Fruit fly (Drosophila melanogaster) whole organism, embryonic: ENCODE results near the gene CG32259.

Source experiments
- Antp ChIP-seq: fragments of 200-800 bp; sonication (Bioruptor generic); optimal IDR thresholded peaks from 3 replicates; lab custom pipeline; 2016; ENCODE audit warnings: missing biosample characterization, missing genetic modification characterization
- Atf-2 ChIP-seq: fragments of 200-800 bp; sonication (Bioruptor generic); optimal IDR thresholded peaks from 2 replicates; lab custom pipeline; 2016; ENCODE audit warnings: missing biosample characterization, missing genetic modification characterization
- BEAF-32 ChIP-seq: fragments of 200-800 bp; sonication (Bioruptor generic); optimal IDR thresholded peaks from 3 replicates; lab custom pipeline; 2017; ENCODE audit warnings: missing biosample characterization, missing genetic modification characterization, mild to moderate bottlenecking, moderate library complexity, missing genetic modification reagents
- CG10209 ChIP-seq: fragments of 200-800 bp; sonication (Bioruptor generic); optimal IDR thresholded peaks from 3 replicates; lab custom pipeline; 2017; ENCODE audit warnings: missing biosample characterization, mild to moderate bottlenecking, missing genetic modification characterization, missing genetic modification reagents
- CG10366 ChIP-seq: fragments of 200-800 bp; sonication (Bioruptor generic); IDR thresholded peaks from 2 replicates; pipeline ENCODE4 v1.3.6; 2022; ENCODE audit warnings: missing biosample characterization, missing genetic modification characterization
- CG10431 ChIP-seq: fragments of 200-800 bp; sonication (Bioruptor generic); optimal IDR thresholded peaks from 3 replicates; lab custom pipeline; 2018; ENCODE audit warnings: missing biosample characterization, mild to moderate bottlenecking, missing genetic modification characterization
- CG10979 ChIP-seq: fragments of 200-800 bp; sonication (Bioruptor generic); optimal IDR thresholded peaks from 2 replicates; lab custom pipeline; 2018; ENCODE audit warnings: missing biosample characterization, mild to moderate bottlenecking, missing genetic modification characterization, moderate library complexity
- CG11398 ChIP-seq: fragments of 200-800 bp; sonication (Bioruptor generic); optimal IDR thresholded peaks from 2 replicates; lab custom pipeline; 2016; ENCODE audit warnings: missing biosample characterization, missing genetic modification characterization
- CG11695 ChIP-seq: fragments of 200-800 bp; sonication (Bioruptor generic); IDR thresholded peaks from 3 replicates; pipeline ENCODE4 v1.3.6; 2022; ENCODE audit warnings: missing biosample characterization, missing genetic modification characterization
- CG11723 ChIP-seq: fragments of 200-800 bp; sonication (Bioruptor generic); optimal IDR thresholded peaks from 2 replicates; lab custom pipeline; 2017; ENCODE audit warnings: missing biosample characterization, mild to moderate bottlenecking, missing genetic modification characterization
- CG12219 ChIP-seq: fragments of 200-800 bp; sonication (Bioruptor generic); optimal IDR thresholded peaks from 3 replicates; lab custom pipeline; 2018; ENCODE audit warnings: missing biosample characterization, mild to moderate bottlenecking, missing genetic modification characterization
- CG14667 ChIP-seq: fragments of 200-800 bp; sonication (Bioruptor generic); IDR thresholded peaks from 2 replicates; pipeline ENCODE4 v1.3.6; 2022; ENCODE audit warnings: missing biosample characterization, missing genetic modification characterization
- CG14710 ChIP-seq: fragments of 200-800 bp; sonication (Bioruptor generic); optimal IDR thresholded peaks from 3 replicates; lab custom pipeline; 2019; ENCODE audit warnings: missing biosample characterization, mild to moderate bottlenecking, missing genetic modification characterization, moderate library complexity
- CG15601 ChIP-seq: fragments of 200-800 bp; sonication (Bioruptor generic); optimal IDR thresholded peaks from 3 replicates; lab custom pipeline; 2019; ENCODE audit warnings: missing biosample characterization, mild to moderate bottlenecking, missing genetic modification characterization, moderate library complexity
- CG17359 ChIP-seq: fragments of 200-800 bp; sonication (Bioruptor generic); optimal IDR thresholded peaks from 3 replicates; lab custom pipeline; 2018; ENCODE audit warnings: missing biosample characterization, mild to moderate bottlenecking, missing genetic modification characterization, moderate library complexity
- CG17829 ChIP-seq: fragments of 200-800 bp; optimal IDR thresholded peaks from 2 replicates; lab custom pipeline; 2019; ENCODE audit warnings: missing biosample characterization, mild to moderate bottlenecking, missing genetic modification characterization, moderate library complexity
- CG5245 ChIP-seq: fragments of 200-800 bp; sonication (Bioruptor generic); optimal IDR thresholded peaks from 3 replicates; lab custom pipeline; 2016; ENCODE audit warnings: missing biosample characterization, missing genetic modification characterization
- CG7786 ChIP-seq: fragments of 200-800 bp; sonication (Bioruptor generic); optimal IDR thresholded peaks from 2 replicates; lab custom pipeline; 2016; ENCODE audit warnings: missing biosample characterization, missing genetic modification characterization
- CG7839 ChIP-seq: fragments of 200-800 bp; sonication (Bioruptor generic); optimal IDR thresholded peaks from 3 replicates; lab custom pipeline; 2018; ENCODE audit warnings: missing biosample characterization, mild to moderate bottlenecking, missing genetic modification characterization, moderate library complexity
- CG7928 ChIP-seq: fragments of 200-800 bp; sonication (Bioruptor generic); optimal IDR thresholded peaks from 2 replicates; lab custom pipeline; 2017; ENCODE audit warnings: missing biosample characterization, mild to moderate bottlenecking, missing genetic modification characterization
- CG8944 ChIP-seq: fragments of 200-800 bp; sonication (Bioruptor generic); optimal IDR thresholded peaks from 3 replicates; lab custom pipeline; 2016; ENCODE audit warnings: missing biosample characterization, missing genetic modification characterization
- Camta ChIP-seq: fragments of 200-800 bp; sonication (Bioruptor generic); optimal IDR thresholded peaks from 2 replicates; lab custom pipeline; 2016; ENCODE audit warnings: missing biosample characterization, missing genetic modification characterization
- Dbx ChIP-seq: fragments of 200-800 bp; sonication (Bioruptor generic); IDR thresholded peaks from 3 replicates; pipeline ENCODE4 v1.3.6; 2022; ENCODE audit warnings: missing biosample characterization, missing genetic modification characterization
- Dll ChIP-seq: fragments of 200-800 bp; sonication (Bioruptor generic); IDR thresholded peaks from 4 replicates; pipeline ENCODE4 v1.3.6; 2022; ENCODE audit warnings: missing biosample characterization, missing genetic modification characterization; ENCODE audit not compliant: partially characterized antibody
- Doc3 ChIP-seq: fragments of 200-800 bp; sonication (Bioruptor generic); IDR thresholded peaks from 3 replicates; pipeline ENCODE4 v1.3.6; 2022; ENCODE audit warnings: missing biosample characterization, missing genetic modification characterization; ENCODE audit not compliant: partially characterized antibody
- MESR4 ChIP-seq: fragments of 200-800 bp; sonication (Bioruptor generic); optimal IDR thresholded peaks from 2 replicates; lab custom pipeline; 2018; ENCODE audit warnings: missing biosample characterization, mild to moderate bottlenecking, missing genetic modification characterization, moderate library complexity
- Mrtf ChIP-seq: fragments of 200-800 bp; sonication (Bioruptor generic); IDR thresholded peaks from 3 replicates; pipeline ENCODE4 v1.3.6; 2022; ENCODE audit warnings: missing biosample characterization, missing genetic modification characterization
- NfI ChIP-seq: fragments of 200-800 bp; sonication (Bioruptor generic); optimal IDR thresholded peaks from 3 replicates; lab custom pipeline; 2018; ENCODE audit warnings: missing biosample characterization, mild to moderate bottlenecking, missing genetic modification characterization, moderate library complexity
- Sox100B ChIP-seq: fragments of 200-800 bp; sonication (Bioruptor generic); optimal IDR thresholded peaks from 3 replicates; lab custom pipeline; 2018; ENCODE audit warnings: missing biosample characterization, mild to moderate bottlenecking, missing genetic modification characterization
- Trl ChIP-seq, 3 experiments: fragments of >200 bp in 2 of 3; fragments of 200-800 bp in 1 of 3; sonication (Bioruptor generic) in 1 of 3; optimal IDR thresholded peaks; 2 replicates in 1 of 3; 3 replicates in 2 of 3; lab custom pipeline; 2016 to 2017; ENCODE audit warnings: missing biosample characterization in 1 of 3, missing genetic modification characterization in 1 of 3
- ab ChIP-seq: fragments of 200-800 bp; sonication (Bioruptor generic); optimal IDR thresholded peaks from 2 replicates; lab custom pipeline; 2016; ENCODE audit warnings: missing biosample characterization, missing genetic modification characterization
- bcd ChIP-seq: fragments of 200-800 bp; sonication (Bioruptor generic); optimal IDR thresholded peaks from 2 replicates; lab custom pipeline; 2017; ENCODE audit warnings: missing biosample characterization, mild to moderate bottlenecking, missing genetic modification characterization
- cas ChIP-seq: fragments of 200-800 bp; sonication (Bioruptor generic); IDR thresholded peaks from 2 replicates; pipeline ENCODE4 v1.3.6; 2022; ENCODE audit warnings: missing biosample characterization, missing genetic modification characterization
- croc ChIP-seq: fragments of 200-800 bp; sonication (Bioruptor generic); conservative IDR thresholded peaks from 3 replicates; pipeline ENCODE4 v1.3.6; 2022; ENCODE audit warnings: missing biosample characterization, missing genetic modification characterization
- en ChIP-seq: fragments of 200-800 bp; sonication (Bioruptor generic); optimal IDR thresholded peaks from 2 replicates; lab custom pipeline; 2016; ENCODE audit warnings: missing biosample characterization, missing genetic modification characterization
- gem ChIP-seq: fragments of 200-800 bp; sonication (Bioruptor generic); optimal IDR thresholded peaks from 2 replicates; lab custom pipeline; 2019; ENCODE audit warnings: missing biosample characterization, mild to moderate bottlenecking, missing genetic modification characterization, moderate library complexity
- ham ChIP-seq: fragments of 200-800 bp; sonication (Bioruptor generic); IDR thresholded peaks from 2 replicates; pipeline ENCODE4 v1.3.6; 2022; ENCODE audit warnings: missing biosample characterization, missing genetic modification characterization
- kah ChIP-seq: fragments of 200-800 bp; sonication (Bioruptor generic); optimal IDR thresholded peaks from 2 replicates; lab custom pipeline; 2018; ENCODE audit warnings: missing biosample characterization, mild to moderate bottlenecking, missing genetic modification characterization
- kay ChIP-seq: fragments of 200-800 bp; sonication (Bioruptor generic); optimal IDR thresholded peaks from 2 replicates; lab custom pipeline; 2016; ENCODE audit warnings: missing biosample characterization, missing genetic modification characterization
- knrl ChIP-seq: fragments of 200-800 bp; sonication (Bioruptor generic); IDR thresholded peaks from 3 replicates; pipeline ENCODE4 v1.3.6; 2022; ENCODE audit warnings: missing biosample characterization, missing genetic modification characterization; ENCODE audit not compliant: partially characterized antibody
- lmd ChIP-seq: fragments of 200-800 bp; sonication (Bioruptor generic); IDR thresholded peaks from 2 replicates; pipeline ENCODE4 v1.3.6; 2022; ENCODE audit warnings: missing biosample characterization, missing genetic modification characterization
- nerfin-1 ChIP-seq: fragments of 200-800 bp; sonication (Bioruptor generic); optimal IDR thresholded peaks from 3 replicates; lab custom pipeline; 2019; ENCODE audit warnings: missing biosample characterization, mild to moderate bottlenecking, missing genetic modification characterization, moderate library complexity
- nerfin-2 ChIP-seq: fragments of 200-800 bp; sonication (Bioruptor generic); IDR thresholded peaks from 2 replicates; pipeline ENCODE4 v1.3.6; 2022; ENCODE audit warnings: missing biosample characterization, missing genetic modification characterization; ENCODE audit not compliant: partially characterized antibody
- nmo ChIP-seq: fragments of 200-800 bp; sonication (Bioruptor generic); optimal IDR thresholded peaks from 2 replicates; lab custom pipeline; 2018; ENCODE audit warnings: missing biosample characterization, mild to moderate bottlenecking, missing genetic modification characterization, moderate library complexity
- phol ChIP-seq: fragments of 200-800 bp; sonication (Bioruptor generic); optimal IDR thresholded peaks from 3 replicates; lab custom pipeline; 2018; ENCODE audit warnings: missing biosample characterization, mild to moderate bottlenecking, missing genetic modification characterization, moderate library complexity
- pros ChIP-seq: fragments of 200-800 bp; sonication (Bioruptor generic); optimal IDR thresholded peaks from 3 replicates; lab custom pipeline; 2019; ENCODE audit warnings: missing biosample characterization, mild to moderate bottlenecking, missing genetic modification characterization, moderate library complexity
- sob ChIP-seq: fragments of 200-800 bp; sonication (Bioruptor generic); IDR thresholded peaks from 2 replicates; pipeline ENCODE4 v1.3.6; 2022; ENCODE audit warnings: missing biosample characterization, missing genetic modification characterization
- wor ChIP-seq: fragments of 200-800 bp; sonication (Bioruptor generic); IDR thresholded peaks from 2 replicates; pipeline ENCODE4 v1.3.6; 2022; ENCODE audit warnings: missing biosample characterization, missing genetic modification characterization
- yki ChIP-seq: fragments of >200 bp; optimal IDR thresholded peaks from 3 replicates; lab custom pipeline; 2018

The CG32259 gene

DNA sequence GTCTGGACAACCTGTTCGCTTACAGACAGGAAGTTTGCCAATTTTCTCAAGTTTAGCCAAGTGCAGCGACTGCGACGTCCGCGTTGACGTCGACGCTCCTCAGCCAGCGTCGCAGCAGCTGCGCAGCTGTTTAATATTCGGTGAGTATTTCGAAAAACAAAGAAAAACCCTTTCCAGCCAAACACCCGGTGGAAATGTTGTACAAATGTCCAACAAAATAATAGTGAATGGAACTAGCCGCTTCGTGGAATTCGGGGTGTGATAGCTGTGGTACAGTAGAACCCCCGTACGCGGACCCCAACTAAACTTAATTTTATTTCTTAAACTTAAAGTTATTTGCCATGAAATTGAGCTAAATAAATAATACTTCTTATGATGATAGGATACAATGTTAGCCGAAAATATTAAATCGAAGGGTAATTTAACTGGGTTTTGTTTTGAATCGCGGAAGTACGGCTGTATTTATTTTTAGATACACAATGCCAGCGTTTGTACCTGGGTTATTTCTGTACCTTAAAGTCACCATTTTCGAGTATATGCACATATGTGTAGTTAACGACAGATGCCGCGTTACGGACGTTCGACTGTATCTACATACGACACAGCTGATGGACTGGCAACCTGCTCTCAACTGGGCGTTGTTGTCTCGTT is 39.8 kb downstream of the CG32259 start (continued):
- TF ChIP-seq BEAF-32 (GFP tag; lab: Kevin White, UChicago) = no peak
- TF ChIP-seq Trl (optimal IDR thresholded peaks at IDR 0.05; lab: Kevin White, UChicago) = no peak
- TF ChIP-seq Trl (GFP tag; optimal IDR thresholded peaks at IDR 0.05; lab: Kevin White, UChicago) = peak; percentile 62
- no peak for TF ChIP-seq Dll (GFP tag; lab: Robert Waterston, UW)
- TF ChIP-seq ham (GFP tag; lab: Robert Waterston, UW) = no peak
- TF ChIP-seq CG14667 = peak; percentile 38; the same call in 1 of the 2 replicates
- TF ChIP-seq CG17359 (tag; lab: Kevin White, UChicago) = peak; percentile 73
- TF ChIP-seq CG10979 (tag; lab: Kevin White, UChicago) = peak; percentile 84
- TF ChIP-seq sob = peak; percentile 65
- TF ChIP-seq CG5245 (GFP tag; lab: Kevin White, UChicago) = peak; percentile 45
- TF ChIP-seq knrl (GFP tag; lab: Robert Waterston, UW) = no peak
- peak; percentile 54 for TF ChIP-seq CG7786 (GFP tag; lab: Kevin White, UChicago)
- 0 out of 2 replicates have a peak, but pooled peaks have one; percentile 5 for TF ChIP-seq cas (GFP tag; lab: Robert Waterston, UW)
- TF ChIP-seq CG8944 = peak; percentile 52
- no peak for TF ChIP-seq nerfin-2 (GFP tag; lab: Robert Waterston, UW)
- TF ChIP-seq bcd (GFP tag; lab: Kevin White, UChicago) = peak; percentile 76
- TF ChIP-seq CG11723 = peak; percentile 77
- peak; percentile 63 for TF ChIP-seq Antp (GFP tag; lab: Kevin White, UChicago)
- peak; percentile 74 for TF ChIP-seq lmd (GFP tag; lab: Robert Waterston, UW)
- TF ChIP-seq CG11398 (GFP tag; lab: Kevin White, UChicago) = peak; percentile 35
- peak; percentile 81 for TF ChIP-seq phol (tag; lab: Kevin White, UChicago)
- TF ChIP-seq wor (GFP tag; lab: Robert Waterston, UW) = 0 out of 2 replicates have a peak, but pooled peaks have one; percentile 35
- no peak for TF ChIP-seq Doc3 (GFP tag; lab: Robert Waterston, UW)
- no peak for TF ChIP-seq yki (lab: Kevin White, UChicago)
- TF ChIP-seq kah (GFP tag; lab: Kevin White, UChicago) = peak; percentile 18
- peak; percentile 58 for TF ChIP-seq CG10366 (GFP tag; lab: Robert Waterston, UW)
- peak; percentile 74 for TF ChIP-seq CG14710 (tag; lab: Kevin White, UChicago)
- TF ChIP-seq Dbx (GFP tag; lab: Robert Waterston, UW) = peak; percentile 62; the same call in 2 of the 3 replicates
- peak; percentile 58; the same call in 2 of the 3 replicates for TF ChIP-seq Mrtf
- peak; percentile 33 for TF ChIP-seq ab (GFP tag; lab: Kevin White, UChicago)
- TF ChIP-seq MESR4 (GFP tag; lab: Kevin White, UChicago) = no peak
- peak; percentile 71 for TF ChIP-seq CG15601 (tag; lab: Kevin White, UChicago)
- peak; percentile 54 for TF ChIP-seq NfI (GFP tag; lab: Kevin White, UChicago)
- no peak for TF ChIP-seq en (GFP tag; lab: Kevin White, UChicago)
- TF ChIP-seq CG11695 (GFP tag; lab: Robert Waterston, UW) = peak; percentile 83
- TF ChIP-seq CG10431 (GFP tag; lab: Kevin White, UChicago) = peak; percentile 50
- peak; percentile 67 for TF ChIP-seq croc (GFP tag; lab: Robert Waterston, UW)
- peak; percentile 61 for TF ChIP-seq nerfin-1
- TF ChIP-seq CG7839 = peak; percentile 85
- peak; percentile 84 for TF ChIP-seq nmo
- peak; percentile 85 for TF ChIP-seq Sox100B
- peak; percentile 65 for TF ChIP-seq Atf-2 (GFP tag; lab: Kevin White, UChicago)
- TF ChIP-seq pros (GFP tag; lab: Kevin White, UChicago) = no peak
- TF ChIP-seq CG17829 (tag; lab: Kevin White, UChicago) = peak; percentile 74
- TF ChIP-seq kay = peak; percentile 68
- no peak for TF ChIP-seq CG7928 (GFP tag; lab: Kevin White, UChicago)
- peak; percentile 82 for TF ChIP-seq gem (tag; lab: Kevin White, UChicago)
- TF ChIP-seq CG10209 (GFP tag; lab: Kevin White, UChicago) = peak; percentile 80
- TF ChIP-seq Camta = peak; percentile 78
- peak; percentile 73 for TF ChIP-seq CG12219 (GFP tag; lab: Kevin White, UChicago)
